Worm (Caenorhabditis elegans): ENCODE results near the gene C11G10.1.
A peak's percentile ranks its signal among the peaks of the same experiment; 100 is the strongest.

The C11G10.1 gene

DNA sequence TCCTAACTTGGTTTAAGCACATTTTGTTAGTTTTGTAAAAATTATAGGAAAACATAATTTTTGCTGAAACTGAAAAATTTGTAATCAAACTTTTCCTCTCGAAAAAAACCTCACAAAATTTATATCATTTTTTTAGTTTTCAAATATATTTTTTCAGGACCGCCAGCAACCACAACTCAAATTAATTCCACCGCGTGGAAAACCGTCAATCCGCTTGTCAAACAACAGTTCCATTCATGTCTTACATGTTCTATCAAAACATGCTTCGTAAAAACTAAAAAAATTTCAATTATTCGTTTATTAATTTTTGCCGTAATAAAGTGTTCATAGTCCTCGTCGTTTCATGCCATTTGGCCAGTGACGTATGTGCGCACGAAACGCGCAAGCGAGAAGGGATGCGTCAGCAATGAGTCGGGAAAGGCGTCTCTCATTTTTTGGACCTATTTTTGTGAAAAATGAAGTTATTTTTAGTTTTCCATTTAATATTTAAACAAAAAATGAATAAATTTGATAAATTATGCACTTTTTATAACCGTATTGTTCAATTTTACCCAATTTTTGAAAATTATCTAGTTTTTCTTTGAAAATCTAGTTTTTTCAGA lies 14.9 kb upstream of the C11G10.1 start, which contains the start of gene ucr-2.2 (continued):
- TF ChIP-seq rnt-1 (tag; optimal IDR thresholded peaks at IDR 0.05), result peak; percentile 91
- TF ChIP-seq nhr-71 (tag; optimal IDR thresholded peaks at IDR 0.05), result peak; percentile 91
- peak; percentile 80 for TF ChIP-seq grh-1 (GFP tag; IDR thresholded peaks at IDR 0.05)
- peak; percentile 91 for TF ChIP-seq C16A3.4 (tag; optimal IDR thresholded peaks at IDR 0.05)
- TF ChIP-seq tbx-2 (tag; optimal IDR thresholded peaks at IDR 0.05), result peak; percentile 85
- TF ChIP-seq ceh-90 (tag; optimal IDR thresholded peaks at IDR 0.05), result no peak
- TF ChIP-seq unc-30 (tag; optimal IDR thresholded peaks at IDR 0.05), result no peak
- TF ChIP-seq ceh-82 (tag; optimal IDR thresholded peaks at IDR 0.05), result peak; percentile 11 to 63 (median 59)
- TF ChIP-seq nhr-12 (tag; optimal IDR thresholded peaks at IDR 0.05), result no peak
- peak; percentile 43 for TF ChIP-seq ceh-8 (GFP tag; optimal IDR thresholded peaks at IDR 0.05)
- peak; percentile 62 to 80 (median 79) for TF ChIP-seq dpl-1 (GFP tag; optimal IDR thresholded peaks at IDR 0.05)
- peak; percentile 64 for TF ChIP-seq lin-13 (GFP tag; optimal IDR thresholded peaks at IDR 0.05)
- TF ChIP-seq pag-3 (tag; optimal IDR thresholded peaks at IDR 0.05; ENCODE audit: borderline replicate concordance, insufficient read depth), result peak; percentile 57
- no peak for TF ChIP-seq lir-3 (tag; optimal IDR thresholded peaks at IDR 0.05; ENCODE audit: poor library complexity)
- peak; percentile 72 to 89 for TF ChIP-seq lin-35 (GFP tag; optimal IDR thresholded peaks at IDR 0.05)
- TF ChIP-seq elt-3 (tag; optimal IDR thresholded peaks at IDR 0.05), result peak in 2 of 6 experiments; percentile 66 to 69
- TF ChIP-seq hlh-4 (tag; optimal IDR thresholded peaks at IDR 0.05), result no peak
- TF ChIP-seq ztf-4 (tag; optimal IDR thresholded peaks at IDR 0.05), result peak; percentile 64
- no peak for TF ChIP-seq fkh-4 (tag; optimal IDR thresholded peaks at IDR 0.05; ENCODE audit: borderline replicate concordance)
- TF ChIP-seq lin-15B (tag; optimal IDR thresholded peaks at IDR 0.05), result peak; percentile 11
- TF ChIP-seq hpl-2 (GFP tag; optimal IDR thresholded peaks at IDR 0.05), result no peak
- TF ChIP-seq xbp-1 (tag; optimal IDR thresholded peaks at IDR 0.05), result peak; percentile 87
- peak; percentile 94 for TF ChIP-seq lin-14 (GFP tag; optimal IDR thresholded peaks at IDR 0.05)
- TF ChIP-seq ets-5 (GFP tag; IDR thresholded peaks at IDR 0.05), result no peak
- TF ChIP-seq mep-1 (tag; optimal IDR thresholded peaks at IDR 0.05), result peak; percentile 96
- TF ChIP-seq hlh-17 (GFP tag; optimal IDR thresholded peaks at IDR 0.05; ENCODE audit: borderline replicate concordance), result no peak
- peak; percentile 85 for TF ChIP-seq skn-1 (tag; optimal IDR thresholded peaks at IDR 0.05)
- no peak for TF ChIP-seq efl-3 (GFP tag; optimal IDR thresholded peaks at IDR 0.05)
- no peak for TF ChIP-seq sptf-1 (tag; optimal IDR thresholded peaks at IDR 0.05)
- peak; percentile 65 for TF ChIP-seq zip-4 (GFP tag; optimal IDR thresholded peaks at IDR 0.05)
- TF ChIP-seq snu-23 (GFP tag; optimal IDR thresholded peaks at IDR 0.05), result peak; percentile 91
- no peak for TF ChIP-seq unc-98 (GFP tag; IDR thresholded peaks at IDR 0.05)
- no peak for TF ChIP-seq vab-15 (tag; optimal IDR thresholded peaks at IDR 0.05)
- TF ChIP-seq lin-39 (tag; optimal IDR thresholded peaks at IDR 0.05), result peak; percentile 76
- TF ChIP-seq C04F5.9 (tag; optimal IDR thresholded peaks at IDR 0.05), result peak; percentile 56
- TF ChIP-seq blmp-1 (tag; optimal IDR thresholded peaks at IDR 0.05), result peak; percentile 76
- TF ChIP-seq lsy-2 (tag; optimal IDR thresholded peaks at IDR 0.05), result peak; percentile 86 to 88
- TF ChIP-seq fkh-10 (GFP tag; optimal IDR thresholded peaks at IDR 0.05), result peak; percentile 27
- TF ChIP-seq sup-37 (GFP tag; optimal IDR thresholded peaks at IDR 0.05), result peak; percentile 77
- TF ChIP-seq mdl-1 (tag; optimal IDR thresholded peaks at IDR 0.05), result peak in 1 of 2 experiments; percentile 72
- peak; percentile 64 for TF ChIP-seq fos-1 (tag; optimal IDR thresholded peaks at IDR 0.05)
- peak in 1 of 2 experiments; percentile 66 for TF ChIP-seq ztf-11 (tag; optimal IDR thresholded peaks at IDR 0.05)
- TF ChIP-seq nhr-28 (tag; optimal IDR thresholded peaks at IDR 0.05), result no peak
- TF ChIP-seq irx-1 (tag; optimal IDR thresholded peaks at IDR 0.05), result peak; percentile 81
- peak; percentile 52 for TF ChIP-seq aha-1 (tag; optimal IDR thresholded peaks at IDR 0.05)
- TF ChIP-seq nhr-90 (tag; optimal IDR thresholded peaks at IDR 0.05; ENCODE audit: poor library complexity), result peak; percentile 87
- TF ChIP-seq F16B12.6 (tag; optimal IDR thresholded peaks at IDR 0.05), result peak; percentile 24
- peak; percentile 88 for TF ChIP-seq nhr-47 (tag; optimal IDR thresholded peaks at IDR 0.05)
